Fruit fly (Drosophila melanogaster): Measurements from ENCODE around the gene lap.

The lap gene

dm6 chr3R:7171384-7172099, 15.3 kb upstream of the lap start:
- no peak for TF ChIP-seq CG17801 (GFP tag; optimal IDR thresholded peaks at IDR 0.05; ENCODE audit: partially characterized antibody)

DNA sequence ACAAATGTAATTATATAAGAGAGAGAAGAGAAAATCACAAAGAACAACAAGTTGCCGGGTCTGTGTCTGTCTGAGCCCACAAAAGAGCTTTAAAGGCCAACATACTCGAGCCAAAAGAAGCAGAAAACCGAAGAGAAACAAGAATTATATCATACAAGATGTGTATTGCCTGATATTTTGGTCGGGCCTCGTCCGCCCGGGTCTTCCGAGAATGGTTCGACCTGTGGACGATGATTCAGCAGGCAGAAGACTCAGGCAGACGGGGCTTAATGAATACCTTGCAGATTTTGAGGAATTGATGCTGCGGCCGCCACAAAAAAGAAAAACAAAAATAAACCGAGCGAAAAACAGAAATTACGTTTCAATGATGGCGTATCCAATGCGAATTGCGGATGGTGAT, 13.8 kb upstream of the lap start:
- no peak for TF ChIP-seq CG17801 (GFP tag; optimal IDR thresholded peaks at IDR 0.05; ENCODE audit: partially characterized antibody)

- TF ChIP-seq CG17801 (GFP tag; optimal IDR thresholded peaks at IDR 0.05; ENCODE audit: partially characterized antibody): no peak
Observed at dm6 chr3R:7174755-7175154, 12.0 kb upstream of the lap start.

- no peak for TF ChIP-seq CG17801 (GFP tag; optimal IDR thresholded peaks at IDR 0.05; ENCODE audit: partially characterized antibody)
Observed at dm6 chr3R:7187093-7187912, 509 bp downstream of the lap start.

- no peak for TF ChIP-seq CG17801 (GFP tag; optimal IDR thresholded peaks at IDR 0.05; ENCODE audit: partially characterized antibody)
Observed at dm6 chr3R:7187989-7188388, 1.2 kb downstream of the lap start.

DNA sequence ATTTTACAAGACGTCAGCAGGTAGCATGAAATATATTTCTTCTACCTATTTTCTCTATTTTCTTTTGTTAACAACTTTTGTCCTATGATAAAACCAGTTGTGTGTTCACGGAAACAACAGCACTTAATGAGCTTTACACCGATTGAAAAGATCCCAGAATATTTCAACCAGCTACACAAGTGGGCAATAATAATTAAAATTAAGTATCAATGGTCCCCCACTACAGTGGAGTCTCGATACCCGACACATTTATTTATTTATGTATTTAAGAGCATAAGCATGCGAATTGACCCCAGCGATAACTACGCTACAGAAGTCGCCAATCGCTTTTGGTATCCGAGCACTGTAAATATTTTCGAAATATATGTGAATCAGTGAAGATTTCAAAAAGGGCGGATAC, 1.9 kb downstream of the lap start:
- no peak for TF ChIP-seq CG17801 (GFP tag; optimal IDR thresholded peaks at IDR 0.05; ENCODE audit: partially characterized antibody)

DNA sequence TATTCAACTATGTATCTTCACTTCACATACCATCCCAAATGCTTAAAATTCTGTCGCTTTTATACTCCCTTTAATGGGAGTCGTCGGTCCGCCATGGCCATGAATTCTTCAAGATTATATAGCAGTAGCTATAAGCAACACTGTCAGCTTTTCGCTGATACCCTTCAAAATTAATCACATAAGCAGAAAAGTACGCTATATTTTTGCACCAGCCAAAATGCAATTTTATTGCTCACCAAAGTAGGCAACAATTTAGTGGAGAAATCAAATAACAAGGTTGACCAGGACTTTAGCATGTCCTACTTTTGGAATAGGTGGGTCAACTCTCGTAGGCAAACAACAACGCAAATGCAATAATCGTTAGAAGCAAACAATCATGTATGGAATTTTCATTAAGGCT, 13.1 kb downstream of the lap start:
- TF ChIP-seq CG17801 (GFP tag; optimal IDR thresholded peaks at IDR 0.05; ENCODE audit: partially characterized antibody): no peak

DNA sequence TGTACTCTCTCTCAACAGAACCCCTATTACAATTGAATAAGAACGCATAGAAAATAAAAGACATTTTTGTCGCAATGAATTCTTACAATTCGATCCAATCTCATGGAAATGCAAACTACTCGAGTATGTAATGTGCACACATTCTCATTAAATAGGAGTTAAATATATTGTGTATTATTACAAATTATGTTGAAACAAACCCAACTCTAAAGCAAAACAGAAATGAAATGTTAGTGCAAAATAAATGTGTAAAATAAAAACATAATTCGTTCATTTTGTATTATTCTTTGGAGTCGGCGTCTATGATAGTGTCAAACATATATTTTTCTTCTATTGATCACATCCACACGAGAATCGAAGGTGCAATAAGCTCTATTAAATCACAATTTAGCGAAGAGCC, 13.9 kb downstream of the lap start, which contains the start of gene CG14609:
Gene CG14609, plus strand, starts transcription at position 301 of the 400 bp plus-strand sequence.
- TF ChIP-seq CG17801 (GFP tag; optimal IDR thresholded peaks at IDR 0.05; ENCODE audit: partially characterized antibody): no peak

DNA sequence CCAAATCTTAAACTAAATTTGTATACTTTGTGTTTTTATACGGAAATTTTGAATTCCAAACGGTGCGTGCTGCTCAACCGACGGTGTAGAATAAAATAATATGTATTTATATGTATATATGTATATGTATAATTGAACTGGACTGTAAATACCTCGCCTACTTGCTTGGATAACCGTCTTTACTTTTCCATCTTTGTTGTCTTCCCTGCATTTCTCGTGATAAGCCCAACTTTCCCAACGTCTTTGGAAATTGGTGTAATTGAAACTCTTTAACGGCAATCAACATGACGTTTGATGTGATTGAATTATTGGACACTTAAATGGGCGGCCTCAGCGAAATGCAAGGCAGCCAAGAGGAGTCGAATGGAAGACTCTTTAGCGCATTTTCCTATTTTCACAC, 21.5 kb downstream of the lap start, which contains the start of gene CG1288:
Gene CG1288, minus strand, starts transcription at position 101 of the 400 bp plus-strand sequence.
- TF ChIP-seq CG17801 (GFP tag; optimal IDR thresholded peaks at IDR 0.05; ENCODE audit: partially characterized antibody): no peak

DNA sequence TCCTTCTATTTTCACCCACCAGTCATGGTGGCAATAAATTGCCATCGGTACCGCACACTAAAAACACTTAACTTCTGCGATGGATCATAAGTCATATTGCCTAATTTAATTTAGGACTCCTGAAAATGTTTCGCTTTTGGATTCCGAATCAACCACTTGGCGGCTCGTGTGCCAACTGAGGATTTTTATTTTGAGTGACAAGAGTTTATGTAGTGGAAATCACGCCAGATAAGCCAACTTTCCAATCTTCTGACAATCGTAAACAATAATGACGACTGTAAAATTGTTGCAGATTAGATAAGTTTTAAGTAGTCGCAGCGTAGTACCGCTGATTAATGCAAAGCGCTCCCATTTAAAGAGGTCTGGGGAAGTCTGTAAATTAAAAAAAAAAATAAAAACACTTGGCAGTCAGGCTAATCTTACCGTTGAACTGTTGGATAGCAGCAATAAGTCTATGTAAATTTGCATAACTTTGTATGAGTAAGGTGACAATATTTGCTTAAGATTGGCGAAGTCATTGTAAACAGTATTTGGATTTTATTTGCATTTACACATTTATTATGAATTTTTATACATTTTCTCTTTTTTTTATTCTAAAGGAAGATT, 30.2 kb downstream of the lap start, which contains the start of gene CG14606:
Gene CG14606, minus strand, starts transcription at position 160 of the 606 bp plus-strand sequence.
- no peak for TF ChIP-seq CG17801 (GFP tag; optimal IDR thresholded peaks at IDR 0.05; ENCODE audit: partially characterized antibody)

DNA sequence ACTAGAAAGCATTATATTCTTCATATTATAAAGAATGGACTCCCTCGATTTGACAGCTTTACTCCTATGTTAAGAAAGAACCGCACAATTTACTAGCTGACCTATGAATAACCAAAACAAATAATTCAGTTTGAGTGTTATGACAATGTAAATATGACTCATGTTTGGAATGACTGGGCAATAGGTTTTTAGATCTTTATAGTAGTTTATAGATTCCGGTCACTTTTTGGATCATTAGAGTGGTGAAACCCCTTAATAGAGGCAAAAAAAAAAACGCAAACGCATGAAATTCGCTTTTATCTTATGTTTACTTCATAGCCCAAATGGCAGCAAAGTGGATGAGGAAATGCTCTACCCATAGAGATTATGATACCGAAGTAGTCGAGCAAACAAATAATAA, 32.8 kb downstream of the lap start, which contains the start of gene CG14605:
Gene CG14605, minus strand, starts transcription at position 101 of the 400 bp plus-strand sequence.
- no peak for TF ChIP-seq CG17801 (GFP tag; optimal IDR thresholded peaks at IDR 0.05; ENCODE audit: partially characterized antibody)

DNA sequence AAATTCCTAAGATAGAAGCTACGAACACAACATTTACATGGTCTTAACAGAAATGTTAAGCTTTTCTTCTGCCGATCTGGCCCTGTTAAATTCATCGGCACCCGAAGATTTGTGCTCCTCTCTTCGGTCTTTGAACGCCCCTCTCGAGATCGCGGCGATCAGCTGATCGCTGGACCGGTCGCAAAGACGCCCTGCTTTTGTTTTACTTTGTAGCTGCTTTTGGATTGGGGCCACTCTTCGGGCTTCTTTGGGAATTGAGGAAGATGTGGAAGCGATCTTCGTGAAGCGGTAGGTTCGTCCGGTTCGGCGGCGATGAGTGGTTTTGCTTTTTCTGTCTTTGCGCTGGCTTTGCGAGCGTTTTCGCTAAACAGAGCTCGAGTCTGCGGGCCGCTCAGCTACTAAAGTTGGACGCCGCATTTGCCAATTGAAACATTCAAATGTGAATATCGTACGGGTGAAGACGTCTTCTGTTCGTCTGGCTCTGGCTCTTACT, 37.2 kb downstream of the lap start, which contains the start of gene thw:
Gene thw, plus strand, starts transcription at position 443 of the 493 bp plus-strand sequence.
- no peak for TF ChIP-seq CG17801 (GFP tag; optimal IDR thresholded peaks at IDR 0.05; ENCODE audit: partially characterized antibody)

DNA sequence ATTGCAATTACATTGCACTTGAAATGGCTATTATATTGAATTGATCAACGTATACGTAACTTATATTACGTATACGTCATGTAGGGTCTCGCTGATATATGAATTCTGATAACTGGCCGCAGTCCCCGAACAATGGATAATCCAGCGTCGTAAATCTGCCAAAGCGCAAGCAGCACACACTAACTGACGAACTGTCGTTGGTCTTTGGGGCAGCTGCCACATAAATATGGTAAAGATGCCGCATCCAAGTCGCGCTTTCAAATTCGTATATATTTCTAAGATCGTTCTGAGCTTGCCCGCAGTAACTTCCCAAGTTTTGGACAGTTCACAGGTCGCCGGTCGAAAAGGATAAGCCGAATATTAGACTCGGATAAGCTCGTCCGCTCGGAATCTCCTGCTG, 54.7 kb downstream of the lap start, which contains the start of gene CG14607:
Gene CG14607, plus strand, starts transcription at position 301 of the 400 bp plus-strand sequence.
- TF ChIP-seq CG17801 (GFP tag; optimal IDR thresholded peaks at IDR 0.05; ENCODE audit: partially characterized antibody): no peak

DNA sequence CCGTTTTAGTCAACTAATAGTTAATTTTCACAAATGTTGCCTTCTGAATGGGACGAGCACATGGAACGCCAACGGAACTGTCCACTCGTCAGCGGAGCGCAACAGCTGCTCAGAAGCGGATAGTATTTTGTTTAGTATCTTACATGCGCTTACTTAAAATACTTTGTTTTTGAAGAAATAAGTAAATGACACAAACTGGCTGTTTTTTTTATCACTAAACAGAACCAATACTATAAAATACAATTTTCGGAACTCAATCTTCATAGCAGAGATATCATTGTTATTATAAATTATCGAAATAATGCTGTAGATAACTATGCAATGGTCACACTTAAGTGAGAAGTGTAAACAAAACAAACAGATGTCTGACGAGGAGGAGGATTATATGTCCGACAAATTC, 60.1 kb downstream of the lap start, which contains the start of the genes Noc3 and CG10053:
Gene Noc3, minus strand, starts transcription at position 81 of the 400 bp plus-strand sequence.
Gene CG10053, plus strand, starts transcription at position 202 of the 400 bp plus-strand sequence.
- no peak for TF ChIP-seq CG17801 (GFP tag; optimal IDR thresholded peaks at IDR 0.05; ENCODE audit: partially characterized antibody)

DNA sequence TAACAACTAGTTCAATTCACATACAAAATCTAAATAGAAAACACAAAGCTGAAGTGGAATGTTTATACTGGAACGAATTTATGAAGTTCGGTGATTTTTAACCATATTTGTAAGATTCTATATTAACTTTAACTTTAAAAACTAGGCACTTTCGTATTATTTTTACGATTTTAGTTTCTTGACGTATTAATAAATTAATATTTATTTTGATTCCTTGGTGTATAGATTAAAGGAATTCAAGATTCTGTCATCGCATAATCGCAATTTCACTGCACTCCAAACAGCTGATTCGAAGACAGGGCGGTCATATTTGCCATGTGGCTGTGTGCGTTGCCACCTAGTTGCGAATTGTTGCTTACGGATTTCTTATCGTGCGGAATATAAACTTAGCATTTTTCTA, 62.7 kb downstream of the lap start, which contains the start of the genes CG1227 and Dtwd2:
Gene CG1227, minus strand, starts transcription at position 279 of the 400 bp plus-strand sequence.
Gene Dtwd2, plus strand, starts transcription at position 336 of the 400 bp plus-strand sequence.
- peak; percentile 98 for TF ChIP-seq CG17801 (GFP tag; optimal IDR thresholded peaks at IDR 0.05; ENCODE audit: partially characterized antibody)

All from ovary, adult (tissue).